Worm (Caenorhabditis elegans): Measurements from ENCODE around the gene gtr-1.
A peak's percentile ranks its signal among the peaks of the same experiment; 100 is the strongest.

gtr-1 gene

ce11 chrX:768061-768646, 34.4 kb upstream of the gtr-1 start, which contains the start of the genes trap-2 and ile-2 (continued):
- TF ChIP-seq lsl-1 (GFP tag; optimal IDR thresholded peaks at IDR 0.05): peak; percentile 63
- TF ChIP-seq egl-44 (GFP tag; IDR thresholded peaks at IDR 0.05): 0 out of 2 replicates have a peak, but pooled peaks have one; percentile 46
- peak; percentile 56 for TF ChIP-seq chd-7 (tag; optimal IDR thresholded peaks at IDR 0.05)
- no peak for TF ChIP-seq pha-4 (tag; optimal IDR thresholded peaks at IDR 0.05)
- peak; percentile 61 for TF ChIP-seq C06A6.2 (GFP tag; conservative IDR thresholded peaks at IDR 0.05)
- peak; percentile 60; the same call in 1 of the 2 replicates for TF ChIP-seq hmg-20 (GFP tag; IDR thresholded peaks at IDR 0.05)
- peak; percentile 96 for TF ChIP-seq ets-4 (GFP tag; optimal IDR thresholded peaks at IDR 0.05)
- TF ChIP-seq nhr-90 (tag; optimal IDR thresholded peaks at IDR 0.05): peak; percentile 95
- TF ChIP-seq B0336.3 (GFP tag; IDR thresholded peaks at IDR 0.05): peak; percentile 88
- TF ChIP-seq ztf-3 (GFP tag; optimal IDR thresholded peaks at IDR 0.05): no peak
- TF ChIP-seq xnd-1 (tag; optimal IDR thresholded peaks at IDR 0.05): no peak
- TF ChIP-seq mes-4 (tag; optimal IDR thresholded peaks at IDR 0.05): no peak
- no peak for TF ChIP-seq snpc-4 (GFP tag; optimal IDR thresholded peaks at IDR 0.05)
- TF ChIP-seq snpc-4 (tag; optimal IDR thresholded peaks at IDR 0.05): peak; percentile 63 to 83 (median 80)
- no peak for TF ChIP-seq Y95B8A.8 (GFP tag; IDR thresholded peaks at IDR 0.05)
- TF ChIP-seq ZK185.1 (tag; optimal IDR thresholded peaks at IDR 0.05; ENCODE audit: poor library complexity, severe bottlenecking): peak; percentile 72
- TF ChIP-seq F49E8.2 (tag; optimal IDR thresholded peaks at IDR 0.05; ENCODE audit: insufficient read depth): no peak
- TF ChIP-seq F22D6.2 (tag; optimal IDR thresholded peaks at IDR 0.05): peak; percentile 42
- TF ChIP-seq madf-8 (GFP tag; conservative IDR thresholded peaks at IDR 0.05): no peak
- peak; percentile 99 for TF ChIP-seq mcd-1 (GFP tag; IDR thresholded peaks at IDR 0.05)
- TF ChIP-seq repo-1 (tag; optimal IDR thresholded peaks at IDR 0.05): peak; percentile 62
- peak; percentile 64 for TF ChIP-seq cebp-1 (GFP tag; IDR thresholded peaks at IDR 0.05)
- TF ChIP-seq cebp-1 (tag; optimal IDR thresholded peaks at IDR 0.05): peak; percentile 89
- TF ChIP-seq unc-62 (GFP tag; optimal IDR thresholded peaks at IDR 0.05): peak; percentile 56
- TF ChIP-seq him-1 (tag; optimal IDR thresholded peaks at IDR 0.05): no peak
- TF ChIP-seq K11D2.4 (GFP tag; IDR thresholded peaks at IDR 0.05): peak; percentile 40; the same call in 1 of the 2 replicates
- no peak for TF ChIP-seq snpc-3.4 (tag; optimal IDR thresholded peaks at IDR 0.05)
- TF ChIP-seq pbrm-1 (GFP tag; IDR thresholded peaks at IDR 0.05): peak; percentile 76; the same call in 1 of the 2 replicates
- peak; percentile 71 for TF ChIP-seq sptf-2 (GFP tag; optimal IDR thresholded peaks at IDR 0.05)
- peak; percentile 73 for TF ChIP-seq lin-54 (GFP tag; optimal IDR thresholded peaks at IDR 0.05)
- TF ChIP-seq F57A8.1 (GFP tag; optimal IDR thresholded peaks at IDR 0.05): peak; percentile 29
- no peak for TF ChIP-seq F55B11.4 (tag; optimal IDR thresholded peaks at IDR 0.05; ENCODE audit: borderline replicate concordance, insufficient read depth)
- TF ChIP-seq hmg-1.2 (GFP tag; IDR thresholded peaks at IDR 0.05): peak; percentile 68
- peak; percentile 99 for TF ChIP-seq zfh-2 (GFP tag; conservative IDR thresholded peaks at IDR 0.05)
- TF ChIP-seq F10E7.11 (tag; optimal IDR thresholded peaks at IDR 0.05): no peak
- peak; percentile 100 for TF ChIP-seq nhr-80 (tag; optimal IDR thresholded peaks at IDR 0.05)

ce11 chrX:769550-769949, 33.0 kb upstream of the gtr-1 start:
- 0 out of 2 replicates have a peak, but pooled peaks have one; percentile 6 for TF ChIP-seq nhr-120 (GFP tag; IDR thresholded peaks at IDR 0.05)
- no peak for TF ChIP-seq pha-4 (tag; optimal IDR thresholded peaks at IDR 0.05)
- no peak for TF ChIP-seq hmg-20 (GFP tag; IDR thresholded peaks at IDR 0.05)
- no peak for TF ChIP-seq D2030.7 (GFP tag; IDR thresholded peaks at IDR 0.05)
- TF ChIP-seq hmg-1.2 (GFP tag; IDR thresholded peaks at IDR 0.05): no peak

All from whole organism, young adult.